Worm (Caenorhabditis elegans): ENCODE results near the gene col-88.

ce11 chrIII:61045-61444 lies 20.2 kb downstream of the col-88 start, which contains the start of gene btb-5:
- no peak for TF ChIP-seq nhr-28 (tag; optimal IDR thresholded peaks at IDR 0.05)
- TF ChIP-seq mdl-1 (tag; optimal IDR thresholded peaks at IDR 0.05): no peak
- TF ChIP-seq ztf-4 (tag; optimal IDR thresholded peaks at IDR 0.05): no peak
- TF ChIP-seq ztf-11 (tag; optimal IDR thresholded peaks at IDR 0.05): no peak
- no peak for TF ChIP-seq nhr-77 (tag; optimal IDR thresholded peaks at IDR 0.05)
- no peak for TF ChIP-seq nfya-1 (tag; optimal IDR thresholded peaks at IDR 0.05; ENCODE audit: insufficient read depth)
- TF ChIP-seq fkh-10 (GFP tag; optimal IDR thresholded peaks at IDR 0.05): no peak
